Worm (Caenorhabditis elegans) whole organism, L1 larva: ENCODE measurements around the gene D1044.1.
A peak's percentile ranks its signal among the peaks of the same experiment; 100 is the strongest.

Experiments used
- ama-1 ChIP-seq: fragments of 150-350 bp; optimal IDR thresholded peaks from 2 replicates; lab custom pipeline; 2014
- ceh-63 ChIP-seq: fragments of 200-800 bp; sonication (Bioruptor generic); optimal IDR thresholded peaks from 2 replicates; lab custom pipeline; 2018; ENCODE audit warnings: mild to moderate bottlenecking, missing genetic modification characterization, missing compliant biosample characterization
- ceh-82 ChIP-seq, 3 experiments: fragments of 150-350 bp in 1 of 3; sonication (generic microtip) in 2 of 3; optimal IDR thresholded peaks; 2 replicates each; lab custom pipeline; 2014 to 2017; ENCODE audit warnings: missing biosample characterization in 3 of 3, missing genetic modification characterization in 3 of 3
- egl-27 ChIP-seq, 2 experiments: fragments of 150-350 bp in 1 of 2; sonication (generic microtip); optimal IDR thresholded peaks; 3 replicates each; lab custom pipeline; 2017 to 2018; ENCODE audit warnings: missing biosample characterization in 2 of 2, missing genetic modification characterization in 2 of 2, missing genetic modification reagents in 2 of 2
- fkh-8 ChIP-seq: sonication (generic microtip); optimal IDR thresholded peaks from 2 replicates; lab custom pipeline; 2016; ENCODE audit warnings: mild to moderate bottlenecking, missing genetic modification characterization, missing compliant biosample characterization
- lin-39 ChIP-seq: fragments of 150-350 bp; optimal IDR thresholded peaks from 2 replicates; lab custom pipeline; 2014; ENCODE audit warnings: missing biosample characterization, missing genetic modification reagents, missing genetic modification characterization
- nhr-11 ChIP-seq: fragments of 150-350 bp; optimal IDR thresholded peaks from 2 replicates; lab custom pipeline; 2014; ENCODE audit warnings: missing biosample characterization, missing genetic modification characterization
- nhr-12 ChIP-seq: sonication (generic microtip); optimal IDR thresholded peaks from 2 replicates; lab custom pipeline; 2017; ENCODE audit warnings: missing biosample characterization, missing genetic modification characterization
- nhr-47 ChIP-seq: sonication (generic microtip); optimal IDR thresholded peaks from 2 replicates; lab custom pipeline; 2016; ENCODE audit warnings: mild to moderate bottlenecking, missing genetic modification characterization, moderate library complexity, missing compliant biosample characterization
- sox-4 ChIP-seq: sonication (generic microtip); optimal IDR thresholded peaks from 2 replicates; lab custom pipeline; 2016; ENCODE audit warnings: missing genetic modification characterization, missing compliant biosample characterization
- unc-62 ChIP-seq: fragments of 150-350 bp; optimal IDR thresholded peaks from 2 replicates; lab custom pipeline; 2014; ENCODE audit warnings: missing biosample characterization, missing genetic modification reagents, missing genetic modification characterization
- ztf-11 ChIP-seq, 2 experiments: sonication (generic microtip); optimal IDR thresholded peaks; 2 replicates each; lab custom pipeline; 2016 to 2017; ENCODE audit warnings: missing genetic modification characterization in 2 of 2, missing biosample characterization in 1 of 2, missing compliant biosample characterization in 1 of 2

ce11 chrIII:5554884-5555500, 10.9 kb downstream of the D1044.1 start, which contains the start of the genes nmad-1 and hach-1:
- TF ChIP-seq nhr-12 (tag; lab: Kevin White, UChicago) (no peak), nhr-47 (tag; lab: Kevin White, UChicago) (peak; percentile 80), lin-39 (tag; lab: Kevin White, UChicago) (peak; percentile 69), ama-1 (lab: Kevin White, UChicago) (no peak), egl-27 (tag; optimal IDR thresholded peaks at IDR 0.05; lab: Kevin White, UChicago) (no peak), ztf-11 (tag; optimal IDR thresholded peaks at IDR 0.05; lab: Kevin White, UChicago) (peak in 1 of 2 experiments; percentile 76), fkh-8 (tag; lab: Kevin White, UChicago) (peak; percentile 23), sox-4 (tag; lab: Kevin White, UChicago) (peak; percentile 59), nhr-11 (tag; lab: Kevin White, UChicago) (no peak), unc-62 (GFP tag; lab: Kevin White, UChicago) (no peak), ceh-82 (tag; optimal IDR thresholded peaks at IDR 0.05; lab: Kevin White, UChicago) (peak; percentile 42 to 81 (median 63)), ceh-63 (no peak)
